Worm (Caenorhabditis elegans) whole organism, L1 larva: Measurements from ENCODE around the gene R10D12.6.

Experiments used
- blmp-1 ChIP-seq: fragments of 150-350 bp; optimal IDR thresholded peaks from 2 replicates; lab custom pipeline; 2014; ENCODE audit warnings: missing biosample characterization, missing genetic modification characterization
- efl-3 ChIP-seq: fragments of 200-800 bp; sonication (Bioruptor generic); optimal IDR thresholded peaks from 2 replicates; lab custom pipeline; 2018; ENCODE audit warnings: mild to moderate bottlenecking, missing genetic modification characterization, missing compliant biosample characterization
- egl-27 ChIP-seq, 2 experiments: fragments of 150-350 bp in 1 of 2; sonication (generic microtip); optimal IDR thresholded peaks; 3 replicates each; lab custom pipeline; 2017 to 2018; ENCODE audit warnings: missing biosample characterization in 2 of 2, missing genetic modification characterization in 2 of 2, missing genetic modification reagents in 2 of 2
- nhr-76 ChIP-seq: sonication (generic microtip); optimal IDR thresholded peaks from 2 replicates; lab custom pipeline; 2017; ENCODE audit warnings: missing biosample characterization, missing genetic modification characterization
- zag-1 ChIP-seq: fragments of 150-350 bp; optimal IDR thresholded peaks from 2 replicates; lab custom pipeline; 2014; ENCODE audit warnings: missing biosample characterization, missing genetic modification characterization

- TF ChIP-seq nhr-76 (no peak), blmp-1 (tag; lab: Kevin White, UChicago) (no peak), zag-1 (tag; lab: Kevin White, UChicago) (no peak), efl-3 (no peak), egl-27 (tag; optimal IDR thresholded peaks at IDR 0.05; lab: Kevin White, UChicago) (no peak)
Measured at ce11 chrV:13907557-13908104, 41.5 kb upstream of the R10D12.6 start.
